Worm (Caenorhabditis elegans) whole organism, L3 larva: ENCODE results near the gene xpf-1.

Experiments
- R02D3.7 ChIP-seq: fragments of 150-350 bp; optimal IDR thresholded peaks from 2 replicates; lab custom pipeline; 2014; ENCODE audit warnings: missing biosample characterization, missing genetic modification characterization
- aly-2 ChIP-seq: fragments of 150-350 bp; optimal IDR thresholded peaks from 2 replicates; lab custom pipeline; 2014; ENCODE audit warnings: missing biosample characterization, missing genetic modification characterization
- ama-1 ChIP-seq: fragments of 150-350 bp; optimal IDR thresholded peaks from 2 replicates; lab custom pipeline; 2018
- ceh-16 ChIP-seq: sonication (generic microtip); optimal IDR thresholded peaks from 2 replicates; lab custom pipeline; 2017; ENCODE audit warnings: missing biosample characterization, missing genetic modification characterization
- ceh-28 ChIP-seq: fragments of 150-350 bp; optimal IDR thresholded peaks from 2 replicates; lab custom pipeline; 2014; ENCODE audit warnings: missing biosample characterization, missing genetic modification reagents, missing genetic modification characterization
- ceh-82 ChIP-seq: fragments of 150-350 bp; optimal IDR thresholded peaks from 2 replicates; lab custom pipeline; 2014; ENCODE audit warnings: missing biosample characterization, missing genetic modification characterization
- ceh-9 ChIP-seq: sonication (generic microtip); optimal IDR thresholded peaks from 2 replicates; lab custom pipeline; 2018; ENCODE audit warnings: missing biosample characterization, missing genetic modification characterization
- daf-12 ChIP-seq: fragments of 150-350 bp; optimal IDR thresholded peaks from 2 replicates; lab custom pipeline; 2014; ENCODE audit warnings: missing biosample characterization, missing genetic modification reagents, missing genetic modification characterization
- egl-27 ChIP-seq: sonication (generic microtip); optimal IDR thresholded peaks from 4 replicates; lab custom pipeline; 2017; ENCODE audit warnings: missing biosample characterization, missing genetic modification reagents, missing genetic modification characterization
- egl-5 ChIP-seq: fragments of 150-350 bp; optimal IDR thresholded peaks from 2 replicates; lab custom pipeline; 2017; ENCODE audit warnings: missing biosample characterization, missing genetic modification reagents, missing genetic modification characterization, inconsistent platforms
- elt-1 ChIP-seq: fragments of 150-350 bp; optimal IDR thresholded peaks from 2 replicates; lab custom pipeline; 2014; ENCODE audit warnings: missing biosample characterization, missing genetic modification characterization
- elt-2 ChIP-seq: sonication (generic microtip); optimal IDR thresholded peaks from 2 replicates; lab custom pipeline; 2016; ENCODE audit warnings: missing genetic modification reagents, mild to moderate bottlenecking, missing genetic modification characterization, missing compliant biosample characterization
- elt-3 ChIP-seq, 3 experiments: fragments of 150-350 bp in 1 of 3; sonication (generic microtip) in 2 of 3; optimal IDR thresholded peaks; 2 replicates in 2 of 3; 4 replicates in 1 of 3; lab custom pipeline; 2014 to 2017; ENCODE audit warnings: missing biosample characterization in 3 of 3, missing genetic modification characterization in 3 of 3
- eor-1 ChIP-seq, 2 experiments: fragments of 150-350 bp; optimal IDR thresholded peaks; 2 replicates each; lab custom pipeline; 2014 to 2018; ENCODE audit warnings: missing biosample characterization in 2 of 2, missing genetic modification characterization in 2 of 2
- fkh-10 ChIP-seq: sonication (generic microtip); optimal IDR thresholded peaks from 2 replicates; lab custom pipeline; 2017; ENCODE audit warnings: missing biosample characterization, missing genetic modification reagents, missing genetic modification characterization
- fkh-2 ChIP-seq: fragments of 150-350 bp; optimal IDR thresholded peaks from 2 replicates; lab custom pipeline; 2014; ENCODE audit warnings: missing biosample characterization, missing genetic modification reagents, missing genetic modification characterization
- fos-1 ChIP-seq: fragments of 150-350 bp; optimal IDR thresholded peaks from 2 replicates; lab custom pipeline; 2014; ENCODE audit warnings: missing biosample characterization, missing genetic modification characterization
- hmg-11 ChIP-seq: sonication (generic microtip); optimal IDR thresholded peaks from 2 replicates; lab custom pipeline; 2016; ENCODE audit warnings: missing genetic modification characterization, missing compliant biosample characterization
- jun-1 ChIP-seq: fragments of 150-350 bp; optimal IDR thresholded peaks from 2 replicates; lab custom pipeline; 2014; ENCODE audit warnings: missing biosample characterization, missing genetic modification reagents, missing genetic modification characterization
- lin-15B ChIP-seq: fragments of 150-350 bp; optimal IDR thresholded peaks from 2 replicates; lab custom pipeline; 2014; ENCODE audit warnings: missing biosample characterization, missing genetic modification characterization
- lin-39 ChIP-seq: fragments of 150-350 bp; optimal IDR thresholded peaks from 2 replicates; lab custom pipeline; 2018; ENCODE audit warnings: missing biosample characterization, missing genetic modification reagents, missing genetic modification characterization
- lsy-12 ChIP-seq: sonication (generic microtip); optimal IDR thresholded peaks from 2 replicates; lab custom pipeline; 2016; ENCODE audit warnings: mild to moderate bottlenecking, missing genetic modification characterization, missing compliant biosample characterization
- mdl-1 ChIP-seq: fragments of 150-350 bp; optimal IDR thresholded peaks from 2 replicates; lab custom pipeline; 2014; ENCODE audit warnings: missing biosample characterization, missing genetic modification characterization
- mml-1 ChIP-seq: fragments of 150-350 bp; sonication (generic microtip); optimal IDR thresholded peaks from 3 replicates; lab custom pipeline; 2014; ENCODE audit warnings: missing biosample characterization, missing genetic modification characterization
- nfya-1 ChIP-seq: sonication (generic microtip); optimal IDR thresholded peaks from 2 replicates; lab custom pipeline; 2017; ENCODE audit warnings: missing genetic modification characterization, mild to moderate bottlenecking, missing compliant biosample characterization, antibody characterized with exemption, moderate library complexity; ENCODE audit not compliant: insufficient read depth
- nhr-12 ChIP-seq: fragments of 150-350 bp; optimal IDR thresholded peaks from 2 replicates; lab custom pipeline; 2014; ENCODE audit warnings: missing biosample characterization, missing genetic modification characterization
- nhr-23 ChIP-seq: fragments of 150-350 bp; optimal IDR thresholded peaks from 2 replicates; lab custom pipeline; 2014; ENCODE audit warnings: missing biosample characterization, missing genetic modification reagents, missing genetic modification characterization
- nhr-237 ChIP-seq: fragments of 150-350 bp; optimal IDR thresholded peaks from 2 replicates; lab custom pipeline; 2014; ENCODE audit warnings: missing biosample characterization, missing genetic modification characterization
- nhr-28 ChIP-seq: fragments of 150-350 bp; optimal IDR thresholded peaks from 2 replicates; lab custom pipeline; 2014; ENCODE audit warnings: missing biosample characterization, missing genetic modification characterization
- nhr-43 ChIP-seq: sonication (generic microtip); optimal IDR thresholded peaks from 2 replicates; lab custom pipeline; 2016; ENCODE audit warnings: mild to moderate bottlenecking, missing genetic modification characterization, missing compliant biosample characterization; ENCODE audit not compliant: poor library complexity, severe bottlenecking
- nhr-67 ChIP-seq: fragments of 150-350 bp; optimal IDR thresholded peaks from 2 replicates; lab custom pipeline; 2014; ENCODE audit warnings: missing biosample characterization, missing genetic modification characterization
- nhr-76 ChIP-seq: fragments of 150-350 bp; sonication (generic microtip); optimal IDR thresholded peaks from 5 replicates; lab custom pipeline; 2014; ENCODE audit warnings: missing biosample characterization, missing genetic modification characterization
- nhr-77 ChIP-seq: fragments of 150-350 bp; optimal IDR thresholded peaks from 2 replicates; lab custom pipeline; 2014; ENCODE audit warnings: missing biosample characterization, missing genetic modification characterization
- pha-4 ChIP-seq: fragments of 150-350 bp; optimal IDR thresholded peaks from 2 replicates; lab custom pipeline; 2014; ENCODE audit warnings: missing biosample characterization, missing genetic modification reagents, missing genetic modification characterization
- pqm-1 ChIP-seq: fragments of 150-350 bp; optimal IDR thresholded peaks from 2 replicates; lab custom pipeline; 2017; ENCODE audit warnings: missing biosample characterization, missing genetic modification characterization, inconsistent platforms
- sea-2 ChIP-seq: fragments of 150-350 bp; sonication (generic microtip); optimal IDR thresholded peaks from 4 replicates; lab custom pipeline; 2014; ENCODE audit warnings: missing biosample characterization, missing genetic modification reagents, missing genetic modification characterization
- skn-1 ChIP-seq: fragments of 150-350 bp; optimal IDR thresholded peaks from 2 replicates; lab custom pipeline; 2014; ENCODE audit warnings: missing biosample characterization, missing genetic modification characterization
- snpc-4 ChIP-seq: fragments of 150-350 bp; optimal IDR thresholded peaks from 2 replicates; lab custom pipeline; 2014; ENCODE audit warnings: missing biosample characterization, missing genetic modification characterization
- tbx-2 ChIP-seq: sonication (generic microtip); optimal IDR thresholded peaks from 2 replicates; lab custom pipeline; 2016; ENCODE audit warnings: mild to moderate bottlenecking, missing genetic modification characterization, missing compliant biosample characterization
- unc-39 ChIP-seq: sonication (generic microtip); optimal IDR thresholded peaks from 4 replicates; lab custom pipeline; 2017; ENCODE audit warnings: missing biosample characterization, missing genetic modification characterization
- unc-62 ChIP-seq: fragments of 150-350 bp; sonication (generic microtip); optimal IDR thresholded peaks from 4 replicates; lab custom pipeline; 2014; ENCODE audit warnings: missing biosample characterization, missing genetic modification reagents, missing genetic modification characterization
- zag-1 ChIP-seq: fragments of 150-350 bp; optimal IDR thresholded peaks from 2 replicates; lab custom pipeline; 2014; ENCODE audit warnings: missing biosample characterization, missing genetic modification characterization
- ztf-11 ChIP-seq: fragments of 150-350 bp; optimal IDR thresholded peaks from 2 replicates; lab custom pipeline; 2014; ENCODE audit warnings: missing biosample characterization, missing genetic modification characterization
- ztf-4 ChIP-seq: fragments of 150-350 bp; optimal IDR thresholded peaks from 2 replicates; lab custom pipeline; 2014; ENCODE audit warnings: missing biosample characterization, missing genetic modification characterization

Gene xpf-1

ce11 chrII:11746782-11747288 lies 50.9 kb downstream of the xpf-1 start (continued):
- TF ChIP-seq unc-39, result no peak
- peak; percentile 70 for TF ChIP-seq egl-27 (tag; lab: Kevin White, UChicago)
- peak; percentile 22 for TF ChIP-seq zag-1 (tag; lab: Kevin White, UChicago)
- TF ChIP-seq ztf-11 (tag; lab: Kevin White, UChicago), result no peak
- TF ChIP-seq nfya-1 (tag; lab: Kevin White, UChicago), result peak; percentile 90

ce11 chrII:11747889-11748288 lies 51.9 kb downstream of the xpf-1 start:
- TF ChIP-seq nfya-1 (tag; lab: Kevin White, UChicago) (peak; percentile 1), pha-4 (tag; lab: Kevin White, UChicago) (peak; percentile 26), pqm-1 (tag; lab: Kevin White, UChicago) (no peak), elt-1 (tag; lab: Kevin White, UChicago) (no peak)

- TF ChIP-seq lin-15B (no peak), ama-1 (no peak), nhr-43 (tag; lab: Kevin White, UChicago) (no peak), mdl-1 (no peak), ceh-28 (tag; lab: Kevin White, UChicago) (peak; percentile 29), nfya-1 (tag; lab: Kevin White, UChicago) (no peak)
Measured at ce11 chrII:11748494-11748893, 52.5 kb downstream of the xpf-1 start, which contains the start of the genes F44E5.17 and gpb-1. TSS of gene F44E5.17 (minus strand) at chrII:11748594. TSS of gene gpb-1 (minus strand) at chrII:11748611.

- TF ChIP-seq sea-2 (peak; percentile 68), ztf-4 (tag; lab: Kevin White, UChicago) (no peak), nhr-237 (no peak), mml-1 (tag; lab: Kevin White, UChicago) (no peak), elt-1 (tag; lab: Kevin White, UChicago) (no peak), hmg-11 (peak; percentile 96), snpc-4 (peak; percentile 50), ama-1 (no peak), nhr-67 (tag; lab: Kevin White, UChicago) (no peak), skn-1 (peak; percentile 69), daf-12 (no peak), fos-1 (tag; lab: Kevin White, UChicago) (peak; percentile 67), lin-15B (peak; percentile 20), unc-62 (GFP tag; lab: Kevin White, UChicago) (peak; percentile 6), zag-1 (tag; lab: Kevin White, UChicago) (peak; percentile 0), ceh-82 (tag; lab: Kevin White, UChicago) (peak; percentile 25), lsy-12 (tag; lab: Kevin White, UChicago) (no peak), nhr-23 (tag; lab: Kevin White, UChicago) (peak; percentile 61), mdl-1 (peak; percentile 48), ceh-28 (tag; lab: Kevin White, UChicago) (peak; percentile 84), elt-2 (tag; lab: Kevin White, UChicago) (peak; percentile 83), elt-3 (tag; optimal IDR thresholded peaks at IDR 0.05; lab: Kevin White, UChicago) (no peak), ceh-9 (tag; lab: Kevin White, UChicago) (no peak), pha-4 (tag; lab: Kevin White, UChicago) (peak; percentile 84), nhr-76 (tag; lab: Kevin White, UChicago) (no peak), fkh-2 (tag; lab: Kevin White, UChicago) (no peak), nfya-1 (tag; lab: Kevin White, UChicago) (peak; percentile 98), lin-39 (tag; lab: Kevin White, UChicago) (peak; percentile 89), pqm-1 (tag; lab: Kevin White, UChicago) (peak; percentile 47), nhr-77 (tag; lab: Kevin White, UChicago) (no peak), R02D3.7 (tag; lab: Kevin White, UChicago) (peak; percentile 51), fkh-10 (GFP tag; lab: Kevin White, UChicago) (peak; percentile 46), egl-27 (tag; lab: Kevin White, UChicago) (no peak), eor-1 (tag; optimal IDR thresholded peaks at IDR 0.05; lab: Kevin White, UChicago) (no peak), ztf-11 (tag; lab: Kevin White, UChicago) (no peak), aly-2 (tag; lab: Kevin White, UChicago) (no peak), ceh-16 (tag; lab: Kevin White, UChicago) (no peak), jun-1 (tag; lab: Kevin White, UChicago) (peak; percentile 93), nhr-28 (tag; lab: Kevin White, UChicago) (no peak), egl-5 (tag; lab: Kevin White, UChicago) (peak; percentile 90), nhr-43 (tag; lab: Kevin White, UChicago) (peak; percentile 39), tbx-2 (tag; lab: Kevin White, UChicago) (peak; percentile 75), nhr-12 (tag; lab: Kevin White, UChicago) (no peak)
Measured at ce11 chrII:11749490-11750172, 53.7 kb downstream of the xpf-1 start.
